Worm (Caenorhabditis elegans) whole organism, L2 larva: Measurements from ENCODE around the gene C05D11.1.

ENCODE experiments used
- C34F6.9 ChIP-seq: fragments of 150-350 bp; optimal IDR thresholded peaks from 2 replicates; lab custom pipeline; 2014; ENCODE audit warnings: missing biosample characterization, missing genetic modification characterization
- F13H6.1 ChIP-seq: sonication (generic microtip); optimal IDR thresholded peaks from 2 replicates; lab custom pipeline; 2016; ENCODE audit warnings: missing genetic modification characterization, missing compliant biosample characterization
- R02D3.7 ChIP-seq: fragments of 150-350 bp; optimal IDR thresholded peaks from 2 replicates; lab custom pipeline; 2014; ENCODE audit warnings: missing biosample characterization, missing genetic modification characterization
- ZK546.5 ChIP-seq: sonication (generic microtip); optimal IDR thresholded peaks from 2 replicates; lab custom pipeline; 2017; ENCODE audit warnings: missing biosample characterization, missing genetic modification characterization
- aly-2 ChIP-seq: fragments of 150-350 bp; optimal IDR thresholded peaks from 2 replicates; lab custom pipeline; 2014; ENCODE audit warnings: missing biosample characterization, missing genetic modification characterization
- ama-1 ChIP-seq: fragments of 150-350 bp; optimal IDR thresholded peaks from 2 replicates; lab custom pipeline; 2018; ENCODE audit warnings: inconsistent platforms
- blmp-1 ChIP-seq: sonication (generic microtip); optimal IDR thresholded peaks from 2 replicates; lab custom pipeline; 2017; ENCODE audit warnings: missing genetic modification characterization, mild to moderate bottlenecking, missing compliant biosample characterization, antibody characterized with exemption, moderate library complexity; ENCODE audit not compliant: insufficient read depth
- ceh-16 ChIP-seq: fragments of 150-350 bp; optimal IDR thresholded peaks from 2 replicates; lab custom pipeline; 2014; ENCODE audit warnings: missing biosample characterization, missing genetic modification characterization
- ceh-82 ChIP-seq: fragments of 150-350 bp; optimal IDR thresholded peaks from 2 replicates; lab custom pipeline; 2014; ENCODE audit warnings: missing biosample characterization, missing genetic modification characterization
- crh-2 ChIP-seq: sonication (generic microtip); optimal IDR thresholded peaks from 2 replicates; lab custom pipeline; 2017; ENCODE audit warnings: missing biosample characterization, missing genetic modification characterization
- dmd-4 ChIP-seq: sonication (generic microtip); optimal IDR thresholded peaks from 2 replicates; lab custom pipeline; 2017; ENCODE audit warnings: missing biosample characterization, missing genetic modification characterization
- elt-1 ChIP-seq: fragments of 150-350 bp; optimal IDR thresholded peaks from 2 replicates; lab custom pipeline; 2014; ENCODE audit warnings: missing biosample characterization, missing genetic modification characterization
- elt-3 ChIP-seq: sonication (generic microtip); optimal IDR thresholded peaks from 2 replicates; lab custom pipeline; 2017; ENCODE audit warnings: missing biosample characterization, missing genetic modification characterization
- fos-1 ChIP-seq: fragments of 150-350 bp; optimal IDR thresholded peaks from 2 replicates; lab custom pipeline; 2014; ENCODE audit warnings: missing biosample characterization, missing genetic modification characterization
- gmeb-1 ChIP-seq: fragments of 150-350 bp; optimal IDR thresholded peaks from 2 replicates; lab custom pipeline; 2014; ENCODE audit warnings: missing biosample characterization, missing genetic modification characterization
- lin-13 ChIP-seq: fragments of 150-350 bp; optimal IDR thresholded peaks from 2 replicates; lab custom pipeline; 2014; ENCODE audit warnings: missing biosample characterization, missing genetic modification reagents, missing genetic modification characterization
- lin-39 ChIP-seq: fragments of 150-350 bp; optimal IDR thresholded peaks from 2 replicates; lab custom pipeline; 2014; ENCODE audit warnings: missing biosample characterization, missing genetic modification reagents, missing genetic modification characterization
- lsy-2 ChIP-seq, 2 experiments: fragments of 150-350 bp in 1 of 2; sonication (generic microtip) in 1 of 2; optimal IDR thresholded peaks; 2 replicates each; lab custom pipeline; 2014 to 2017; ENCODE audit warnings: missing biosample characterization in 2 of 2, missing genetic modification characterization in 2 of 2
- mab-5 ChIP-seq: fragments of 150-350 bp; optimal IDR thresholded peaks from 2 replicates; lab custom pipeline; 2014; ENCODE audit warnings: missing biosample characterization, missing genetic modification characterization
- mbf-1 ChIP-seq: sonication (generic microtip); optimal IDR thresholded peaks from 2 replicates; lab custom pipeline; 2017; ENCODE audit warnings: missing biosample characterization, missing genetic modification characterization
- mdl-1 ChIP-seq, 2 experiments: fragments of 150-350 bp in 1 of 2; sonication (generic microtip) in 1 of 2; optimal IDR thresholded peaks; 2 replicates each; lab custom pipeline; 2017; ENCODE audit warnings: missing biosample characterization in 2 of 2, missing genetic modification characterization in 2 of 2
- nhr-11 ChIP-seq: fragments of 150-350 bp; optimal IDR thresholded peaks from 2 replicates; lab custom pipeline; 2014; ENCODE audit warnings: missing biosample characterization, missing genetic modification characterization
- nhr-129 ChIP-seq: fragments of 150-350 bp; optimal IDR thresholded peaks from 2 replicates; lab custom pipeline; 2014; ENCODE audit warnings: missing biosample characterization, missing genetic modification characterization
- nhr-21 ChIP-seq: fragments of 150-350 bp; optimal IDR thresholded peaks from 2 replicates; lab custom pipeline; 2014; ENCODE audit warnings: missing biosample characterization, missing genetic modification characterization
- nhr-237 ChIP-seq: fragments of 150-350 bp; optimal IDR thresholded peaks from 2 replicates; lab custom pipeline; 2014; ENCODE audit warnings: missing biosample characterization, missing genetic modification characterization
- nhr-25 ChIP-seq: fragments of 150-350 bp; sonication (generic microtip); optimal IDR thresholded peaks from 3 replicates; lab custom pipeline; 2014; ENCODE audit warnings: missing biosample characterization, missing genetic modification characterization
- nhr-6 ChIP-seq: fragments of 150-350 bp; optimal IDR thresholded peaks from 2 replicates; lab custom pipeline; 2014; ENCODE audit warnings: missing biosample characterization, missing genetic modification characterization
- nhr-77 ChIP-seq: fragments of 150-350 bp; optimal IDR thresholded peaks from 2 replicates; lab custom pipeline; 2014; ENCODE audit warnings: missing biosample characterization, missing genetic modification characterization
- peb-1 ChIP-seq: fragments of 150-350 bp; optimal IDR thresholded peaks from 2 replicates; lab custom pipeline; 2014; ENCODE audit warnings: missing biosample characterization, missing genetic modification characterization
- sem-4 ChIP-seq: fragments of 150-350 bp; optimal IDR thresholded peaks from 2 replicates; lab custom pipeline; 2014; ENCODE audit warnings: missing biosample characterization, missing genetic modification reagents, missing genetic modification characterization
- skn-1 ChIP-seq: sonication (generic microtip); optimal IDR thresholded peaks from 2 replicates; lab custom pipeline; 2017; ENCODE audit warnings: missing biosample characterization, missing genetic modification characterization
- sma-3 ChIP-seq: sonication (generic microtip); optimal IDR thresholded peaks from 2 replicates; lab custom pipeline; 2016; ENCODE audit warnings: missing genetic modification reagents, missing genetic modification characterization, missing compliant biosample characterization
- sma-9 ChIP-seq, 2 experiments: fragments of 150-350 bp in 1 of 2; sonication (generic microtip) in 1 of 2; optimal IDR thresholded peaks; 2 replicates each; lab custom pipeline; 2014 to 2016; ENCODE audit warnings: missing genetic modification characterization in 2 of 2, mild to moderate bottlenecking in 1 of 2, missing biosample characterization in 1 of 2, missing compliant biosample characterization in 1 of 2, missing genetic modification reagents in 1 of 2, moderate library complexity in 1 of 2
- snpc-4 ChIP-seq: fragments of 150-350 bp; optimal IDR thresholded peaks from 2 replicates; lab custom pipeline; 2014; ENCODE audit warnings: missing biosample characterization, missing genetic modification characterization
- unc-39 ChIP-seq: fragments of 150-350 bp; optimal IDR thresholded peaks from 2 replicates; lab custom pipeline; 2014; ENCODE audit warnings: missing biosample characterization, missing genetic modification characterization
- unc-55 ChIP-seq: fragments of 150-350 bp; sonication (generic microtip); optimal IDR thresholded peaks from 3 replicates; lab custom pipeline; 2014; ENCODE audit warnings: missing biosample characterization, missing genetic modification reagents, missing genetic modification characterization
- zag-1 ChIP-seq: fragments of 150-350 bp; optimal IDR thresholded peaks from 2 replicates; lab custom pipeline; 2014; ENCODE audit warnings: missing biosample characterization, missing genetic modification characterization
- ztf-1 ChIP-seq: fragments of 200-800 bp; sonication (Bioruptor generic); conservative IDR thresholded peaks from 2 replicates; pipeline ENCODE4 v1.3.6; 2022; ENCODE audit warnings: missing genetic modification characterization, missing compliant biosample characterization
- ztf-11 ChIP-seq: sonication (generic microtip); optimal IDR thresholded peaks from 2 replicates; lab custom pipeline; 2017; ENCODE audit warnings: missing biosample characterization, missing genetic modification characterization

C05D11.1 gene

ce11 chrIII:6436308-6436707, at the start of gene C05D11.1:
TSS of gene C05D11.1 (plus strand) at chrIII:6436608.
- TF ChIP-seq ztf-1 (GFP tag; lab: Robert Waterston, UW) (no peak), nhr-237 (tag; lab: Kevin White, UChicago) (no peak), unc-55 (GFP tag; lab: Kevin White, UChicago) (no peak), lin-13 (GFP tag; lab: Kevin White, UChicago) (no peak), skn-1 (tag; lab: Kevin White, UChicago) (no peak), ztf-11 (tag; lab: Kevin White, UChicago) (no peak), lsy-2 (tag; optimal IDR thresholded peaks at IDR 0.05; lab: Kevin White, UChicago) (no peak)

DNA sequence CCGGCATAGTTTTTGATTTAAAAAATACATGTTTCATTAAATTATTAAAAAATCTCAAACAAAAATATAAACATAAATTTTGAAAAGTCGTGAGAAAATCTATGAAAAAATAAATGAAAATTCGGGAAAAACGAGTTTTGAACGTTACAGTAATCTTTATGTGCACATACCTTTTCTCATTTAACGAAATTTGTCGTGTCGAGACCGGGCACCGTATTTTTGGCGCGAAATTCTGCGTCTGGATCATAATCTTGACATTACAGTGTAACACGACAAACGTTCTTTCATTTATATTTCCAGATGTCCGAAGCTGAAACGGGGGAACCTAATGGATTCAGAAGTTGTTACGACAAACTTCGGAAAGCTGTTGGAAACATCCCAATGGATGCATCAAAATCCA, 46.9 kb upstream of the C05D11.1 start, which contains the start of gene C16A3.2:
C16A3.2 (plus strand) TSS at position 301 of the 400 bp plus-strand sequence.
- TF ChIP-seq elt-1 (tag; lab: Kevin White, UChicago) (no peak), elt-3 (tag; lab: Kevin White, UChicago) (no peak), lin-39 (tag; lab: Kevin White, UChicago) (no peak), blmp-1 (tag; lab: Kevin White, UChicago) (no peak), F13H6.1 (tag; lab: Kevin White, UChicago) (no peak), C34F6.9 (tag; lab: Kevin White, UChicago) (no peak), mdl-1 (tag; optimal IDR thresholded peaks at IDR 0.05; lab: Kevin White, UChicago) (no peak), zag-1 (tag; lab: Kevin White, UChicago) (no peak)

DNA sequence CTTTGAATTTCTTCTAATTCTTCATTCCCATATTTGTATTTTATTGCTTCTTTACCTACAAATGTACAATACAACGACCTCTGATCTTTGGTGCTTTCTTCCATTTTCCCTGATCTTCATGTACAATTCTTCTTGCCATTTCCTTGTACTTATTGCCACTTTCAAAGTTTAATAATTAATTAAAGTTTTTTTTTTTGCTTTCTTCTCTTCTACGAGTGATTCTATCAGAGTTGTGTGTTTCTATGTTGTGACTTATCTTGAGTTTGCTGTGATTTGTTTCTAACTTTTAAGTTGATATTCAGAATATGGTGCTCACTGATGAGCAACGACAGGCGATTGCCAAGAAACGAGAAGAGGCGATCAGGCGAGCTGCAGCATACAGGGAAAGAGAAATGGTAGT, 45.8 kb upstream of the C05D11.1 start, which contains the start of gene smrc-1:
smrc-1 (plus strand) TSS at position 301 of the 400 bp plus-strand sequence.
- TF ChIP-seq blmp-1 (tag; lab: Kevin White, UChicago), result no peak
- TF ChIP-seq skn-1 (tag; lab: Kevin White, UChicago), result no peak
- no peak for TF ChIP-seq sma-9 (GFP tag; optimal IDR thresholded peaks at IDR 0.05; lab: Kevin White, UChicago)
- no peak for TF ChIP-seq sma-9 (tag; optimal IDR thresholded peaks at IDR 0.05; lab: Kevin White, UChicago)

ce11 chrIII:6395706-6396232, 40.6 kb upstream of the C05D11.1 start, which contains the start of gene oatr-1:
TSS of gene oatr-1 (minus strand) at chrIII:6396182.
- TF ChIP-seq crh-2 (tag; lab: Kevin White, UChicago), result peak; percentile 81
- TF ChIP-seq snpc-4 (tag; lab: Kevin White, UChicago), result no peak
- TF ChIP-seq lin-13 (GFP tag; lab: Kevin White, UChicago), result no peak
- TF ChIP-seq nhr-237 (tag; lab: Kevin White, UChicago), result no peak
- no peak for TF ChIP-seq F13H6.1 (tag; lab: Kevin White, UChicago)
- no peak for TF ChIP-seq ZK546.5 (tag; lab: Kevin White, UChicago)
- peak; percentile 7 for TF ChIP-seq fos-1 (tag; lab: Kevin White, UChicago)
- TF ChIP-seq ceh-16 (tag; lab: Kevin White, UChicago), result no peak
- TF ChIP-seq sma-9 (GFP tag; optimal IDR thresholded peaks at IDR 0.05; lab: Kevin White, UChicago), result peak; percentile 64
- no peak for TF ChIP-seq sma-9 (tag; optimal IDR thresholded peaks at IDR 0.05; lab: Kevin White, UChicago)
- TF ChIP-seq ztf-1 (GFP tag; lab: Robert Waterston, UW), result no peak
- TF ChIP-seq mdl-1 (tag; optimal IDR thresholded peaks at IDR 0.05; lab: Kevin White, UChicago), result peak in 1 of 2 experiments; percentile 2
- no peak for TF ChIP-seq elt-1 (tag; lab: Kevin White, UChicago)
- TF ChIP-seq ztf-11 (tag; lab: Kevin White, UChicago), result no peak
- TF ChIP-seq zag-1 (tag; lab: Kevin White, UChicago), result no peak
- TF ChIP-seq, all 48 proteins: peak for 4

- no peak for TF ChIP-seq nhr-11 (tag; lab: Kevin White, UChicago)
- no peak for TF ChIP-seq aly-2 (tag; lab: Kevin White, UChicago)
- peak; percentile 95 for TF ChIP-seq sma-9 (GFP tag; optimal IDR thresholded peaks at IDR 0.05; lab: Kevin White, UChicago)
- TF ChIP-seq sma-9 (tag; optimal IDR thresholded peaks at IDR 0.05; lab: Kevin White, UChicago), result no peak
- peak; percentile 59 for TF ChIP-seq fos-1 (tag; lab: Kevin White, UChicago)
- no peak for TF ChIP-seq C34F6.9 (tag; lab: Kevin White, UChicago)
- TF ChIP-seq unc-55 (GFP tag; lab: Kevin White, UChicago), result no peak
- peak; percentile 38 for TF ChIP-seq sma-3 (GFP tag; lab: Kevin White, UChicago)
- no peak for TF ChIP-seq lin-39 (tag; lab: Kevin White, UChicago)
- TF ChIP-seq nhr-21 (tag; lab: Kevin White, UChicago), result peak; percentile 68
- TF ChIP-seq nhr-6 (tag; lab: Kevin White, UChicago), result no peak
- TF ChIP-seq crh-2 (tag; lab: Kevin White, UChicago), result peak; percentile 12
- no peak for TF ChIP-seq lin-13 (GFP tag; lab: Kevin White, UChicago)
- TF ChIP-seq peb-1 (tag; lab: Kevin White, UChicago), result no peak
- peak; percentile 14 for TF ChIP-seq gmeb-1 (tag; lab: Kevin White, UChicago)
- TF ChIP-seq mbf-1, result no peak
- no peak for TF ChIP-seq sem-4 (tag; lab: Kevin White, UChicago)
- no peak for TF ChIP-seq mab-5 (tag; lab: Kevin White, UChicago)
- peak; percentile 73 for TF ChIP-seq nhr-25 (tag; lab: Kevin White, UChicago)
- no peak for TF ChIP-seq F13H6.1 (tag; lab: Kevin White, UChicago)
- TF ChIP-seq elt-1 (tag; lab: Kevin White, UChicago), result no peak
- no peak for TF ChIP-seq snpc-4 (tag; lab: Kevin White, UChicago)
- TF ChIP-seq nhr-237 (tag; lab: Kevin White, UChicago), result no peak
- peak in 1 of 2 experiments; percentile 18 for TF ChIP-seq mdl-1 (tag; optimal IDR thresholded peaks at IDR 0.05; lab: Kevin White, UChicago)
- TF ChIP-seq nhr-77 (tag; lab: Kevin White, UChicago), result no peak
- no peak for TF ChIP-seq ztf-1 (GFP tag; lab: Robert Waterston, UW)
- no peak for TF ChIP-seq R02D3.7 (tag; lab: Kevin White, UChicago)
- TF ChIP-seq lsy-2 (tag; optimal IDR thresholded peaks at IDR 0.05; lab: Kevin White, UChicago), result peak in 1 of 2 experiments; percentile 23
- TF ChIP-seq unc-39 (tag; lab: Kevin White, UChicago), result no peak
- TF ChIP-seq nhr-129 (tag; lab: Kevin White, UChicago), result no peak
- TF ChIP-seq ztf-11 (tag; lab: Kevin White, UChicago), result no peak
- TF ChIP-seq ama-1 (lab: Kevin White, UChicago), result no peak
- no peak for TF ChIP-seq dmd-4 (tag; lab: Kevin White, UChicago)
- no peak for TF ChIP-seq ceh-82 (tag; lab: Kevin White, UChicago)
These were observed 40.0 kb upstream of the C05D11.1 start for ce11 chrIII:6396381-6396780.
